Fruit fly (Drosophila melanogaster) whole organism, embryonic: Measurements from ENCODE around the gene CG12241.

Source experiments
- Bdp1 ChIP-seq: fragments of 200-800 bp; sonication (Bioruptor generic); optimal IDR thresholded peaks from 3 replicates; lab custom pipeline; 2016; ENCODE audit warnings: missing biosample characterization, missing genetic modification characterization
- CG10543 ChIP-seq: fragments of 200-800 bp; sonication (Bioruptor generic); optimal IDR thresholded peaks from 3 replicates; lab custom pipeline; 2017; ENCODE audit warnings: missing biosample characterization, mild to moderate bottlenecking, missing genetic modification characterization, moderate library complexity
- CG10654 ChIP-seq: fragments of 200-800 bp; sonication (Bioruptor generic); optimal IDR thresholded peaks from 2 replicates; lab custom pipeline; 2016; ENCODE audit warnings: missing biosample characterization, missing genetic modification characterization
- CG11723 ChIP-seq: fragments of 200-800 bp; sonication (Bioruptor generic); optimal IDR thresholded peaks from 2 replicates; lab custom pipeline; 2017; ENCODE audit warnings: missing biosample characterization, mild to moderate bottlenecking, missing genetic modification characterization
- CG15514 ChIP-seq: fragments of 200-800 bp; sonication (Bioruptor generic); optimal IDR thresholded peaks from 3 replicates; lab custom pipeline; 2017; ENCODE audit warnings: missing biosample characterization, missing genetic modification characterization, mild to moderate bottlenecking, moderate library complexity, missing genetic modification reagents
- CG16815 ChIP-seq: fragments of 200-800 bp; sonication (Bioruptor generic); optimal IDR thresholded peaks from 3 replicates; lab custom pipeline; 2017; ENCODE audit warnings: missing biosample characterization, mild to moderate bottlenecking, missing genetic modification characterization
- CG2129 ChIP-seq: fragments of 200-800 bp; sonication (Bioruptor generic); IDR thresholded peaks from 2 replicates; pipeline ENCODE4 v1.3.6; 2022; ENCODE audit warnings: missing biosample characterization, missing genetic modification characterization; ENCODE audit not compliant: partially characterized antibody
- CG3065 ChIP-seq: fragments of 200-800 bp; sonication (Bioruptor generic); optimal IDR thresholded peaks from 2 replicates; lab custom pipeline; 2016; ENCODE audit warnings: missing biosample characterization, missing genetic modification characterization
- CG33557 ChIP-seq: fragments of 200-800 bp; sonication (Bioruptor generic); optimal IDR thresholded peaks from 2 replicates; lab custom pipeline; 2019; ENCODE audit warnings: missing biosample characterization, mild to moderate bottlenecking, missing genetic modification characterization, moderate library complexity
- CG8944 ChIP-seq: fragments of 200-800 bp; sonication (Bioruptor generic); optimal IDR thresholded peaks from 3 replicates; lab custom pipeline; 2016; ENCODE audit warnings: missing biosample characterization, missing genetic modification characterization
- CG9215 ChIP-seq: fragments of 200-800 bp; sonication (Bioruptor generic); IDR thresholded peaks from 2 replicates; pipeline ENCODE4 v1.3.6; 2022; ENCODE audit warnings: missing biosample characterization, missing genetic modification characterization
- CG9727 ChIP-seq: fragments of 200-800 bp; sonication (Bioruptor generic); optimal IDR thresholded peaks from 3 replicates; lab custom pipeline; 2017; ENCODE audit warnings: missing biosample characterization, mild to moderate bottlenecking, missing genetic modification characterization
- CHES-1-like ChIP-seq: fragments of 200-800 bp; sonication (Bioruptor generic); optimal IDR thresholded peaks from 2 replicates; lab custom pipeline; 2016; ENCODE audit warnings: missing biosample characterization, missing genetic modification characterization
- Dref ChIP-seq: fragments of 200-800 bp; sonication (Bioruptor generic); IDR thresholded peaks from 2 replicates; pipeline ENCODE4 v1.3.6; 2022; ENCODE audit warnings: missing biosample characterization, missing genetic modification characterization
- E2f1 ChIP-seq: fragments of 200-800 bp; sonication (Bioruptor generic); IDR thresholded peaks from 2 replicates; pipeline ENCODE4 v1.3.6; 2022; ENCODE audit warnings: missing biosample characterization, missing genetic modification characterization
- E2f2 ChIP-seq: fragments of 200-800 bp; sonication (Bioruptor generic); IDR thresholded peaks from 2 replicates; pipeline ENCODE4 v1.3.6; 2022; ENCODE audit warnings: missing biosample characterization, missing genetic modification characterization
- Ets65A ChIP-seq: fragments of 200-800 bp; sonication (Bioruptor generic); peaks from one replicate; lab custom pipeline; 2016; ENCODE audit warnings: missing biosample characterization, missing genetic modification characterization
- Hsf ChIP-seq: fragments of 200-800 bp; sonication (Bioruptor generic); optimal IDR thresholded peaks from 3 replicates; lab custom pipeline; 2016; ENCODE audit warnings: missing biosample characterization, missing genetic modification characterization
- Poxn ChIP-seq: fragments of 200-800 bp; sonication (Bioruptor generic); IDR thresholded peaks from 2 replicates; pipeline ENCODE4 v1.3.6; 2022; ENCODE audit warnings: missing biosample characterization, missing genetic modification characterization
- Six4 ChIP-seq: fragments of 200-800 bp; sonication (Bioruptor generic); optimal IDR thresholded peaks from 2 replicates; lab custom pipeline; 2016; ENCODE audit warnings: missing biosample characterization, missing genetic modification characterization
- Stat92E ChIP-seq, 3 experiments: fragments of >200 bp in 2 of 3; fragments of 200-800 bp in 1 of 3; sonication (Bioruptor generic) in 1 of 3; optimal IDR thresholded peaks; 2 replicates each; lab custom pipeline; 2017 to 2019; ENCODE audit warnings: missing biosample characterization in 3 of 3, missing genetic modification characterization in 3 of 3, mild to moderate bottlenecking in 1 of 3, moderate library complexity in 1 of 3
- Taf1 ChIP-seq: fragments of 200-800 bp; sonication (Bioruptor generic); IDR thresholded peaks from 2 replicates; pipeline ENCODE4 v1.3.6; 2022; ENCODE audit warnings: missing biosample characterization, missing genetic modification characterization
- ara ChIP-seq: fragments of 200-800 bp; sonication (Bioruptor generic); IDR thresholded peaks from 2 replicates; pipeline ENCODE4 v1.3.6; 2022; ENCODE audit warnings: missing biosample characterization, missing genetic modification characterization
- bcd ChIP-seq: fragments of 200-800 bp; sonication (Bioruptor generic); optimal IDR thresholded peaks from 2 replicates; lab custom pipeline; 2017; ENCODE audit warnings: missing biosample characterization, mild to moderate bottlenecking, missing genetic modification characterization
- dimm ChIP-seq: fragments of 200-800 bp; sonication (Bioruptor generic); IDR thresholded peaks from 2 replicates; pipeline ENCODE4 v1.3.6; 2022; ENCODE audit warnings: missing biosample characterization, missing genetic modification characterization
- fd96Cb ChIP-seq: fragments of 200-800 bp; sonication (Bioruptor generic); optimal IDR thresholded peaks from 2 replicates; lab custom pipeline; 2018; ENCODE audit warnings: missing biosample characterization, mild to moderate bottlenecking, missing genetic modification characterization, moderate library complexity
- gsb-n ChIP-seq: fragments of 200-800 bp; sonication (Bioruptor generic); optimal IDR thresholded peaks from 3 replicates; lab custom pipeline; 2018; ENCODE audit warnings: missing biosample characterization, mild to moderate bottlenecking, missing genetic modification characterization
- kah ChIP-seq: fragments of 200-800 bp; sonication (Bioruptor generic); optimal IDR thresholded peaks from 2 replicates; lab custom pipeline; 2018; ENCODE audit warnings: missing biosample characterization, mild to moderate bottlenecking, missing genetic modification characterization
- lilli ChIP-seq: fragments of 200-800 bp; sonication (Bioruptor generic); optimal IDR thresholded peaks from 3 replicates; lab custom pipeline; 2016; ENCODE audit warnings: missing biosample characterization, missing genetic modification characterization
- sd ChIP-seq: fragments of 200-800 bp; sonication (Bioruptor generic); optimal IDR thresholded peaks from 3 replicates; lab custom pipeline; 2018; ENCODE audit warnings: missing biosample characterization, mild to moderate bottlenecking, missing genetic modification characterization, moderate library complexity
- shn ChIP-seq: fragments of 200-800 bp; sonication (Bioruptor generic); optimal IDR thresholded peaks from 3 replicates; lab custom pipeline; 2016; ENCODE audit warnings: missing biosample characterization, missing genetic modification characterization
- slp2 ChIP-seq: fragments of 200-800 bp; sonication (Bioruptor generic); optimal IDR thresholded peaks from 2 replicates; lab custom pipeline; 2016; ENCODE audit warnings: missing biosample characterization, missing genetic modification characterization
- so ChIP-seq: fragments of 200-800 bp; sonication (Bioruptor generic); IDR thresholded peaks from 3 replicates; pipeline ENCODE4 v1.3.6; 2022; ENCODE audit warnings: missing biosample characterization, missing genetic modification characterization
- stwl ChIP-seq: fragments of 200-800 bp; sonication (Bioruptor generic); optimal IDR thresholded peaks from 3 replicates; lab custom pipeline; 2018; ENCODE audit warnings: missing biosample characterization, mild to moderate bottlenecking, missing genetic modification characterization, moderate library complexity
- vfl ChIP-seq: fragments of 200-800 bp; sonication (Bioruptor generic); optimal IDR thresholded peaks from 2 replicates; lab custom pipeline; 2016; ENCODE audit warnings: missing biosample characterization, missing genetic modification characterization

Gene CG12241

DNA sequence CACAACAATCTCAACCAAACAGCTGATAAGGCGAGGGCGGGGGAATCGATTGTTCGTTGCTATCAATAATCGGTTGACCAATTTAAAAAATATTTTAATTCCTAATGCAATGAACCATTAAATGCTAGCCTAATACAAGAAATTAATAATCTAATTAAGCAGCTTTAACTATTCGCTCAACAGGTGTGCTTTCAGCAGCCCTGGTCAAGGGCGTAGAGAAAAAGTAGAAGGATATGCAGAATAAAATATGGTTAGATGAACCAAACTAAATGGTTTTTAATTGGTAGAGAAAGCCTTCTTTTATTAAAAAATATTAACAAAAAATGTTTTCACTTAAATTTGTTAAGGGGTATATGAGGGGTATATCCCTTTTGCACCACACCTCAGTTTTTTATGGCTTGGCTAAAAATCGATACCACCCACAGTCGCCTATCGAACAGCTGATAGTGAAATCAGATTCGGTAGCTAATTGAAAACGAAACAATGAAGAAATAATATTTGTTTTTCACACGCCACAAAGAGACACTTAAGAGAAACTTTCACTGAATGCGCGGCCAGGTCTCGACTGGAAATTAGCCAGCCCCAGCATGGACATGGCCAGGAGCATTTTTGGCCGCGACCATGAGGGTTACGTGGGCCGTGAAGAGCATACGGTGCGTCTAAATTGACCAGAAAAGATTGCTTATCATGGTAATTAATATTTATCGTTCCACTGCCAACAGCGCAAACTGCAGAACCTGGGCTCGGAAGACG, at the start of gene CG12241, which contains the start of gene SIDL (continued):
- TF ChIP-seq shn (GFP tag; lab: Kevin White, UChicago) (peak; percentile 21), CG9215 (GFP tag; lab: Robert Waterston, UW) (peak; percentile 90), Taf1 (peak; percentile 93), ara (GFP tag; lab: Robert Waterston, UW) (peak; percentile 90), fd96Cb (tag; lab: Kevin White, UChicago) (peak; percentile 79), dimm (no peak), bcd (GFP tag; lab: Kevin White, UChicago) (peak; percentile 87), Poxn (GFP tag; lab: Robert Waterston, UW) (no peak; the same call in 1 of the 2 replicates), vfl (peak; percentile 48), Bdp1 (GFP tag; lab: Kevin White, UChicago) (peak; percentile 7), CHES-1-like (peak; percentile 14), CG15514 (GFP tag; lab: Kevin White, UChicago) (peak; percentile 85), gsb-n (tag; lab: Kevin White, UChicago) (no peak), slp2 (GFP tag; lab: Kevin White, UChicago) (peak; percentile 45), Hsf (GFP tag; lab: Kevin White, UChicago) (peak; percentile 72), CG9727 (peak; percentile 90), stwl (tag; lab: Kevin White, UChicago) (peak; percentile 16), CG2129 (GFP tag; lab: Robert Waterston, UW) (no peak), Six4 (peak; percentile 65), CG11723 (no peak), CG33557 (GFP tag; lab: Kevin White, UChicago) (peak; percentile 4), E2f1 (GFP tag; lab: Robert Waterston, UW) (peak; percentile 94), CG3065 (GFP tag; lab: Kevin White, UChicago) (peak; percentile 67), E2f2 (GFP tag; lab: Robert Waterston, UW) (peak; percentile 58), CG16815 (peak; percentile 25), lilli (peak; percentile 87), Stat92E (GFP tag; optimal IDR thresholded peaks at IDR 0.05; lab: Kevin White, UChicago) (no peak), Dref (peak; percentile 68), CG10654 (peak; percentile 71)

DNA sequence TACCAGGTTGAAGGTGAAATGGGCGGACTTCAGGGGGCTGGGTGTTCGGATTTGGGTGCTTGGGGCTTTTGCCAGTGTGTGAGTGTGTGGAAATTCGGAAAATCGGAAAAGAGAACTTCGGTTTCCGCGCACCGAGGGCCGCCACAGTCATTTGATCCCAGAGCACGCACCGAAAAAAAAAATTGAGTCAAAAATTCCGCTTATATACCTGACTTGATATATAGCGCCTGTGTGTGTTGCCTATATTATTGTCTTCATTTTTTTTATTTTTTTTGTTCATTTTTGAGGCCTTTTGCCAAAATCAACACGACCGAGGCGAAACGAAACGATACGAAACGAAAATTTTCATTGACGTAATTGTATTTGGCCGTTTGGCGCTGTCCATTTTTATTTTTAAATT, 41.8 kb upstream of the CG12241 start:
- TF ChIP-seq kah (GFP tag; lab: Kevin White, UChicago) (no peak), CG10543 (GFP tag; lab: Kevin White, UChicago) (peak; percentile 72), Ets65A (GFP tag; lab: Kevin White, UChicago) (peak; percentile 16), sd (tag; lab: Kevin White, UChicago) (peak; percentile 9), so (GFP tag; lab: Robert Waterston, UW) (peak; percentile 76; the same call in 2 of the 3 replicates)

DNA sequence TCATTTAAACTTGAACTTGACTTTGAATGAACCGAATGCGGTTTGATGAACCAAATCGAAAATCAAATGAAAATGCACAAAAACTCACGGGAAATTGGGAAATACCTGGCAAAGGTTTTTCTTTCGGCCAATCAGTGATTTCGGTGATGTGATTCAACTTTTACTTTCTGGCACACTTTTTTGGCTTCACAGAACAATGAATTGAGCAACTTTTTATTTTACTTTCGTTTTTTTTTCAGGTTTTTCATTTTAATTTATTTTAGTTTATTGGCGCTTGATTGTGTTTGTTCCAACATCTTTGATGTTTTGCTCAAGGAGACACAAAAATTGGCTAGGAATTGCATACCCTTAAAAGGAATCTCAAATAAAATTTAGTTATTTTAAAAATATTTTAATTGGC, 37.6 kb upstream of the CG12241 start, which contains the start of gene Mf:
TSS of gene Mf (minus strand) at position 44 of the 400 bp plus-strand sequence.
- no peak for TF ChIP-seq CG8944
